Fruit fly (Drosophila melanogaster) S2 (cell line): Measurements from ENCODE around the gene CG12170.

Source experiments
- CG8478 ChIP-seq: fragments of >200 bp; optimal IDR thresholded peaks from 2 replicates; lab custom pipeline; 2018
- CTCF ChIP-seq, 2 experiments: fragments of >200 bp; optimal IDR thresholded peaks; 2 replicates each; lab custom pipeline; 2018

dm6 chr3R:5671795-5672657 lies 35.0 kb downstream of the CG12170 start:
- no peak for TF ChIP-seq CTCF (optimal IDR thresholded peaks at IDR 0.05; lab: Kevin White, UChicago)
- TF ChIP-seq CG8478: no peak
